Worm (Caenorhabditis elegans): ENCODE measurements around the gene xnd-1.

ce11 chrIII:5595445-5595844 lies 8.8 kb upstream of the xnd-1 start, which contains the start of gene ced-6:
- TF ChIP-seq pha-4 (tag; optimal IDR thresholded peaks at IDR 0.05), result no peak
- no peak for TF ChIP-seq sea-2 (GFP tag; IDR thresholded peaks at IDR 0.05)
- no peak for TF ChIP-seq ama-1 (optimal IDR thresholded peaks at IDR 0.05)
- no peak for TF ChIP-seq ama-1 (GFP tag; optimal IDR thresholded peaks at IDR 0.05)
- TF ChIP-seq Y67H2A.10 (GFP tag; conservative IDR thresholded peaks at IDR 0.05), result no peak
- TF ChIP-seq madf-6 (GFP tag; IDR thresholded peaks at IDR 0.05), result no peak
- no peak for TF ChIP-seq zfh-2 (GFP tag; conservative IDR thresholded peaks at IDR 0.05)
- TF ChIP-seq F22D6.2 (tag; optimal IDR thresholded peaks at IDR 0.05), result no peak
- TF ChIP-seq ceh-27 (GFP tag; optimal IDR thresholded peaks at IDR 0.05), result no peak
- no peak for TF ChIP-seq unc-62 (GFP tag; optimal IDR thresholded peaks at IDR 0.05)
- TF ChIP-seq bed-2 (GFP tag; IDR thresholded peaks at IDR 0.05), result no peak
- no peak for TF ChIP-seq snpc-4 (GFP tag; optimal IDR thresholded peaks at IDR 0.05)
- no peak for TF ChIP-seq snpc-4 (tag; optimal IDR thresholded peaks at IDR 0.05)
- no peak for TF ChIP-seq nfya-2 (GFP tag; IDR thresholded peaks at IDR 0.05)
- no peak for TF ChIP-seq lin-40 (tag; optimal IDR thresholded peaks at IDR 0.05)
